Fruit fly (Drosophila melanogaster) whole organism, embryonic: ENCODE results near the gene chrb.

Experiments
- ATbp ChIP-seq: fragments of 200-800 bp; sonication (Bioruptor generic); optimal IDR thresholded peaks from 2 replicates; lab custom pipeline; 2017; ENCODE audit warnings: missing biosample characterization, mild to moderate bottlenecking, missing genetic modification characterization, missing genetic modification reagents
- Awh ChIP-seq: fragments of 200-800 bp; sonication (Bioruptor generic); IDR thresholded peaks from 2 replicates; pipeline ENCODE4, ENCODE4 v1.3.6; 2022; ENCODE audit warnings: missing biosample characterization, missing genetic modification characterization
- Blimp-1 ChIP-seq: fragments of 200-800 bp; sonication (Bioruptor generic); optimal IDR thresholded peaks from 3 replicates; lab custom pipeline; 2018; ENCODE audit warnings: missing biosample characterization, missing genetic modification characterization, mild to moderate bottlenecking, moderate library complexity, missing genetic modification reagents
- Bteb2 ChIP-seq: fragments of 200-800 bp; sonication (Bioruptor generic); optimal IDR thresholded peaks from 2 replicates; lab custom pipeline; 2016; ENCODE audit warnings: missing biosample characterization, missing genetic modification characterization
- CG1024 ChIP-seq: fragments of 200-800 bp; sonication (Bioruptor generic); IDR thresholded peaks from 2 replicates; pipeline ENCODE4 v1.3.6; 2022; ENCODE audit warnings: missing biosample characterization, missing genetic modification characterization
- CG10431 ChIP-seq: fragments of 200-800 bp; sonication (Bioruptor generic); optimal IDR thresholded peaks from 3 replicates; lab custom pipeline; 2018; ENCODE audit warnings: missing biosample characterization, mild to moderate bottlenecking, missing genetic modification characterization
- CG11398 ChIP-seq: fragments of 200-800 bp; sonication (Bioruptor generic); optimal IDR thresholded peaks from 2 replicates; lab custom pipeline; 2016; ENCODE audit warnings: missing biosample characterization, missing genetic modification characterization
- CG12942 ChIP-seq: fragments of 200-800 bp; sonication (Bioruptor generic); optimal IDR thresholded peaks from 3 replicates; lab custom pipeline; 2016; ENCODE audit warnings: missing biosample characterization, missing genetic modification characterization
- CG13287 ChIP-seq: fragments of 200-800 bp; sonication (Bioruptor generic); IDR thresholded peaks from 2 replicates; pipeline ENCODE4 v1.3.6; 2022; ENCODE audit warnings: missing biosample characterization, missing genetic modification characterization; ENCODE audit not compliant: partially characterized antibody
- CG13296 ChIP-seq: fragments of 200-800 bp; sonication (Bioruptor generic); optimal IDR thresholded peaks from 3 replicates; lab custom pipeline; 2018; ENCODE audit warnings: missing biosample characterization, mild to moderate bottlenecking, missing genetic modification characterization
- CG14050 ChIP-seq: fragments of 200-800 bp; sonication (Bioruptor generic); IDR thresholded peaks from 3 replicates; pipeline ENCODE4 v1.3.6; 2022; ENCODE audit warnings: missing biosample characterization, missing genetic modification characterization
- CG14710 ChIP-seq: fragments of 200-800 bp; sonication (Bioruptor generic); optimal IDR thresholded peaks from 3 replicates; lab custom pipeline; 2019; ENCODE audit warnings: missing biosample characterization, mild to moderate bottlenecking, missing genetic modification characterization, moderate library complexity
- CG16779 ChIP-seq: fragments of 200-800 bp; sonication (Bioruptor generic); IDR thresholded peaks from 2 replicates; pipeline ENCODE4 v1.3.6; 2022; ENCODE audit warnings: missing biosample characterization, missing genetic modification characterization
- CG18619 ChIP-seq: fragments of 200-800 bp; sonication (Bioruptor generic); optimal IDR thresholded peaks from 3 replicates; lab custom pipeline; 2017; ENCODE audit warnings: missing biosample characterization, mild to moderate bottlenecking, missing genetic modification characterization
- CG18764 ChIP-seq: fragments of 200-800 bp; sonication (Bioruptor generic); optimal IDR thresholded peaks from 3 replicates; lab custom pipeline; 2016; ENCODE audit warnings: missing biosample characterization, missing genetic modification characterization
- CG4424 ChIP-seq: fragments of 200-800 bp; sonication (Bioruptor generic); optimal IDR thresholded peaks from 3 replicates; lab custom pipeline; 2016; ENCODE audit warnings: missing biosample characterization, missing genetic modification characterization
- CG6854 ChIP-seq: fragments of 200-800 bp; sonication (Bioruptor generic); optimal IDR thresholded peaks from 3 replicates; lab custom pipeline; 2017; ENCODE audit warnings: missing biosample characterization, mild to moderate bottlenecking, missing genetic modification characterization
- Dfd ChIP-seq, 2 experiments: fragments of >200 bp; optimal IDR thresholded peaks; 2 replicates each; lab custom pipeline; 2017; ENCODE audit warnings: missing biosample characterization in 2 of 2, missing genetic modification characterization in 2 of 2
- Dll ChIP-seq: fragments of 200-800 bp; sonication (Bioruptor generic); IDR thresholded peaks from 4 replicates; pipeline ENCODE4 v1.3.6; 2022; ENCODE audit warnings: missing biosample characterization, missing genetic modification characterization; ENCODE audit not compliant: partially characterized antibody
- ERR ChIP-seq: fragments of 200-800 bp; sonication (Bioruptor generic); optimal IDR thresholded peaks from 2 replicates; lab custom pipeline; 2016; ENCODE audit warnings: missing biosample characterization, missing genetic modification characterization
- Hmx ChIP-seq: fragments of 200-800 bp; sonication (Bioruptor generic); optimal IDR thresholded peaks from 2 replicates; lab custom pipeline; 2016; ENCODE audit warnings: missing biosample characterization, missing genetic modification characterization
- MBD-R2 ChIP-seq: fragments of 200-800 bp; sonication (Bioruptor generic); IDR thresholded peaks from 2 replicates; pipeline ENCODE4 v1.3.6; 2022; ENCODE audit warnings: missing biosample characterization, missing genetic modification characterization
- Med ChIP-seq: fragments of 200-800 bp; sonication (Bioruptor generic); peaks from one replicate; lab custom pipeline; 2016; ENCODE audit warnings: missing biosample characterization, missing genetic modification characterization, mild to moderate bottlenecking, inconsistent platforms, moderate library complexity
- Neu2 ChIP-seq: fragments of 200-800 bp; sonication (Bioruptor generic); optimal IDR thresholded peaks from 3 replicates; lab custom pipeline; 2016; ENCODE audit warnings: missing biosample characterization, missing genetic modification characterization, borderline replicate concordance
- Nf-YB ChIP-seq: fragments of 200-800 bp; sonication (Bioruptor generic); optimal IDR thresholded peaks from 3 replicates; lab custom pipeline; 2019; ENCODE audit warnings: missing biosample characterization, mild to moderate bottlenecking, missing genetic modification characterization, moderate library complexity
- Optix ChIP-seq: fragments of 200-800 bp; sonication (Bioruptor generic); IDR thresholded peaks from 3 replicates; pipeline ENCODE4 v1.3.6; 2022; ENCODE audit warnings: missing biosample characterization, missing genetic modification characterization
- Six4 ChIP-seq: fragments of 200-800 bp; sonication (Bioruptor generic); optimal IDR thresholded peaks from 2 replicates; lab custom pipeline; 2016; ENCODE audit warnings: missing biosample characterization, missing genetic modification characterization
- Usf ChIP-seq: fragments of 200-800 bp; sonication (Bioruptor generic); optimal IDR thresholded peaks from 2 replicates; lab custom pipeline; 2017; ENCODE audit warnings: missing genotype, missing biosample characterization, missing genetic modification characterization
- Xrp1 ChIP-seq: fragments of 200-800 bp; sonication (Bioruptor generic); IDR thresholded peaks from 2 replicates; pipeline ENCODE4 v1.3.6; 2022; ENCODE audit warnings: missing biosample characterization, missing genetic modification characterization
- YL-1 ChIP-seq: fragments of 200-800 bp; sonication (Bioruptor generic); optimal IDR thresholded peaks from 3 replicates; lab custom pipeline; 2017; ENCODE audit warnings: missing biosample characterization, mild to moderate bottlenecking, missing genetic modification characterization
- ato ChIP-seq: fragments of 200-800 bp; sonication (Bioruptor generic); IDR thresholded peaks from 2 replicates; pipeline ENCODE4 v1.3.6; 2022; ENCODE audit warnings: missing biosample characterization, missing genetic modification characterization; ENCODE audit not compliant: partially characterized antibody
- bbx ChIP-seq: fragments of 200-800 bp; sonication (Bioruptor generic); IDR thresholded peaks from 2 replicates; pipeline ENCODE4 v1.3.6; 2022; ENCODE audit warnings: missing biosample characterization, missing genetic modification characterization; ENCODE audit not compliant: partially characterized antibody
- bcd ChIP-seq: fragments of 200-800 bp; sonication (Bioruptor generic); optimal IDR thresholded peaks from 2 replicates; lab custom pipeline; 2017; ENCODE audit warnings: missing biosample characterization, mild to moderate bottlenecking, missing genetic modification characterization
- da ChIP-seq: fragments of 200-800 bp; sonication (Bioruptor generic); optimal IDR thresholded peaks from 2 replicates; lab custom pipeline; 2016; ENCODE audit warnings: missing biosample characterization, missing genetic modification characterization
- en ChIP-seq: fragments of 200-800 bp; sonication (Bioruptor generic); optimal IDR thresholded peaks from 2 replicates; lab custom pipeline; 2016; ENCODE audit warnings: missing biosample characterization, missing genetic modification characterization
- esg ChIP-seq: fragments of 200-800 bp; sonication (Bioruptor generic); conservative IDR thresholded peaks from 2 replicates; pipeline ENCODE4 v1.3.6; 2022; ENCODE audit warnings: missing biosample characterization, missing genetic modification characterization
- gcm2 ChIP-seq: fragments of 200-800 bp; sonication (Bioruptor generic); optimal IDR thresholded peaks from 2 replicates; lab custom pipeline; 2016; ENCODE audit warnings: missing biosample characterization, missing genetic modification characterization
- gem ChIP-seq: fragments of 200-800 bp; sonication (Bioruptor generic); optimal IDR thresholded peaks from 2 replicates; lab custom pipeline; 2019; ENCODE audit warnings: missing biosample characterization, mild to moderate bottlenecking, missing genetic modification characterization, moderate library complexity
- gfzf ChIP-seq: fragments of 200-800 bp; sonication (Bioruptor generic); optimal IDR thresholded peaks from 2 replicates; lab custom pipeline; 2016; ENCODE audit warnings: missing biosample characterization, mild to moderate bottlenecking, missing genetic modification characterization, moderate library complexity
- her ChIP-seq: fragments of 200-800 bp; sonication (Bioruptor generic); optimal IDR thresholded peaks from 2 replicates; lab custom pipeline; 2016; ENCODE audit warnings: missing biosample characterization, missing genetic modification characterization
- onecut ChIP-seq: fragments of 200-800 bp; sonication (Bioruptor generic); IDR thresholded peaks from 2 replicates; pipeline ENCODE4 v1.3.6; 2022; ENCODE audit warnings: missing biosample characterization, missing genetic modification characterization
- schlank ChIP-seq: fragments of 200-800 bp; sonication (Bioruptor generic); optimal IDR thresholded peaks from 2 replicates; lab custom pipeline; 2018; ENCODE audit warnings: missing biosample characterization, mild to moderate bottlenecking, missing genetic modification characterization
- sd ChIP-seq: fragments of 200-800 bp; sonication (Bioruptor generic); optimal IDR thresholded peaks from 3 replicates; lab custom pipeline; 2018; ENCODE audit warnings: missing biosample characterization, mild to moderate bottlenecking, missing genetic modification characterization, moderate library complexity
- slbo ChIP-seq: fragments of 200-800 bp; sonication (Bioruptor generic); IDR thresholded peaks from 2 replicates; pipeline ENCODE4 v1.3.6; 2022; ENCODE audit warnings: missing biosample characterization, missing genetic modification characterization
- stwl ChIP-seq: fragments of 200-800 bp; sonication (Bioruptor generic); optimal IDR thresholded peaks from 3 replicates; lab custom pipeline; 2018; ENCODE audit warnings: missing biosample characterization, mild to moderate bottlenecking, missing genetic modification characterization, moderate library complexity
- unc-4 ChIP-seq: fragments of 200-800 bp; sonication (Bioruptor generic); IDR thresholded peaks from 2 replicates; pipeline ENCODE4 v1.3.6; 2022; ENCODE audit warnings: missing biosample characterization, missing genetic modification characterization; ENCODE audit not compliant: partially characterized antibody
- unpg ChIP-seq: fragments of 200-800 bp; sonication (Bioruptor generic); optimal IDR thresholded peaks from 3 replicates; lab custom pipeline; 2018; ENCODE audit warnings: missing biosample characterization, mild to moderate bottlenecking, missing genetic modification characterization, moderate library complexity
- vvl ChIP-seq: fragments of 200-800 bp; sonication (Bioruptor generic); IDR thresholded peaks from 2 replicates; pipeline ENCODE4 v1.3.6; 2022; ENCODE audit warnings: missing biosample characterization, missing genetic modification characterization
- zfh2 ChIP-seq: fragments of 200-800 bp; sonication (Bioruptor generic); optimal IDR thresholded peaks from 2 replicates; lab custom pipeline; 2016; ENCODE audit warnings: missing biosample characterization, missing genetic modification characterization

Gene chrb

dm6 chr3L:11539511-11540329 lies 52.4 kb downstream of the chrb start (continued):
- TF ChIP-seq Blimp-1 (GFP tag; lab: Kevin White, UChicago) (no peak), stwl (tag; lab: Kevin White, UChicago) (peak; percentile 98), CG13287 (GFP tag; lab: Robert Waterston, UW) (peak; percentile 46; the same call in 1 of the 2 replicates), CG14050 (GFP tag; lab: Robert Waterston, UW) (no peak), ato (GFP tag; lab: Robert Waterston, UW) (no peak), vvl (peak; percentile 37; the same call in 1 of the 2 replicates), Med (GFP tag; lab: Kevin White, UChicago) (peak; percentile 37), CG12942 (GFP tag; lab: Kevin White, UChicago) (no peak), gfzf (GFP tag; lab: Kevin White, UChicago) (peak; percentile 7), CG18764 (GFP tag; lab: Kevin White, UChicago) (no peak), Six4 (GFP tag; lab: Kevin White, UChicago) (no peak), en (no peak), esg (no peak), Usf (GFP tag; lab: Kevin White, UChicago) (no peak), Dfd (GFP tag; optimal IDR thresholded peaks at IDR 0.05; lab: Kevin White, UChicago) (no peak), YL-1 (GFP tag; lab: Kevin White, UChicago) (no peak), onecut (GFP tag; lab: Robert Waterston, UW) (no peak), MBD-R2 (GFP tag; lab: Robert Waterston, UW) (no peak), zfh2 (GFP tag; lab: Kevin White, UChicago) (no peak)

dm6 chr3L:11540330-11540702 lies 53.0 kb downstream of the chrb start:
- TF ChIP-seq CG11398 (GFP tag; lab: Kevin White, UChicago), result peak; percentile 6
- TF ChIP-seq bcd (GFP tag; lab: Kevin White, UChicago), result no peak
- TF ChIP-seq Neu2, result no peak
- peak; percentile 54; the same call in 1 of the 2 replicates for TF ChIP-seq Xrp1
- TF ChIP-seq Nf-YB (GFP tag; lab: Kevin White, UChicago), result no peak
- TF ChIP-seq Awh (GFP tag; lab: Robert Waterston, UW), result 0 out of 2 replicates have a peak, but pooled peaks have one; percentile 10
- TF ChIP-seq CG16779 (GFP tag; lab: Robert Waterston, UW), result no peak
- TF ChIP-seq Dll (GFP tag; lab: Robert Waterston, UW), result no peak
- TF ChIP-seq gem (tag; lab: Kevin White, UChicago), result peak; percentile 39
- no peak for TF ChIP-seq sd (tag; lab: Kevin White, UChicago)
- no peak for TF ChIP-seq unc-4 (GFP tag; lab: Robert Waterston, UW)
- peak; percentile 23 for TF ChIP-seq CG10431 (GFP tag; lab: Kevin White, UChicago)
- TF ChIP-seq CG6854, result no peak
- peak; percentile 25 for TF ChIP-seq CG18619 (GFP tag; lab: Kevin White, UChicago)
- no peak for TF ChIP-seq her (GFP tag; lab: Kevin White, UChicago)
- TF ChIP-seq Hmx, result no peak
- TF ChIP-seq ATbp, result peak; percentile 79
- peak; percentile 21; the same call in 1 of the 2 replicates for TF ChIP-seq CG1024 (GFP tag; lab: Robert Waterston, UW)
- no peak for TF ChIP-seq CG4424
- no peak for TF ChIP-seq da (GFP tag; lab: Kevin White, UChicago)
- TF ChIP-seq schlank (tag; lab: Kevin White, UChicago), result no peak
- TF ChIP-seq Bteb2 (GFP tag; lab: Kevin White, UChicago), result no peak
- TF ChIP-seq Optix (GFP tag; lab: Robert Waterston, UW), result no peak
- no peak for TF ChIP-seq bbx (GFP tag; lab: Robert Waterston, UW)
- TF ChIP-seq slbo, result no peak
- peak; percentile 55 for TF ChIP-seq CG13296 (GFP tag; lab: Kevin White, UChicago)
- TF ChIP-seq CG14710, result peak; percentile 27
- TF ChIP-seq unpg (GFP tag; lab: Kevin White, UChicago), result peak; percentile 38
- no peak for TF ChIP-seq ERR (GFP tag; lab: Kevin White, UChicago)
- TF ChIP-seq gcm2 (GFP tag; lab: Kevin White, UChicago), result no peak
